Worm (Caenorhabditis elegans) whole organism, mixed stage, embryonic: ENCODE data around the gene igeg-2.

Source experiments
- nhr-28 ChIP-seq: fragments of 150-350 bp; optimal IDR thresholded peaks from 2 replicates; lab custom pipeline; 2014; ENCODE audit warnings: missing biosample characterization, missing genetic modification characterization
- nhr-76 ChIP-seq: sonication (generic microtip); optimal IDR thresholded peaks from 2 replicates; lab custom pipeline; 2017; ENCODE audit warnings: missing biosample characterization, missing genetic modification characterization
- pha-4 ChIP-seq: fragments of 150-350 bp; optimal IDR thresholded peaks from 2 replicates; lab custom pipeline; 2018; ENCODE audit warnings: missing biosample characterization, missing genetic modification reagents, missing genetic modification characterization
- sem-2 ChIP-seq: fragments of 200-800 bp; sonication (Bioruptor generic); optimal IDR thresholded peaks from 2 replicates; lab custom pipeline; 2018; ENCODE audit warnings: mild to moderate bottlenecking, missing genetic modification characterization, missing compliant biosample characterization

ce11 chrX:11450261-11450660, 3.8 kb upstream of the igeg-2 start:
- TF ChIP-seq nhr-28 (tag; lab: Kevin White, UChicago) = no peak
- no peak for TF ChIP-seq nhr-76
- no peak for TF ChIP-seq pha-4 (tag; lab: Kevin White, UChicago)
- TF ChIP-seq sem-2 = no peak
